Worm (Caenorhabditis elegans) whole organism, L4 larva: Measurements from ENCODE around the gene T14G8.4.

Source experiments
- F10B5.3 ChIP-seq: sonication (generic microtip); optimal IDR thresholded peaks from 2 replicates; lab custom pipeline; 2016; ENCODE audit warnings: mild to moderate bottlenecking, missing genetic modification characterization, missing compliant biosample characterization
- F37D6.2 ChIP-seq: sonication (generic microtip); optimal IDR thresholded peaks from 2 replicates; lab custom pipeline; 2016; ENCODE audit warnings: mild to moderate bottlenecking, missing genetic modification characterization, missing compliant biosample characterization
- Y48G9A.11 ChIP-seq: fragments of 200-800 bp; sonication (Bioruptor generic); IDR thresholded peaks from 2 replicates; pipeline ENCODE4 v1.3.6; 2022; ENCODE audit warnings: missing genetic modification reagents, missing genetic modification characterization, missing compliant biosample characterization
- aha-1 ChIP-seq: fragments of 150-350 bp; peaks from one replicate; lab custom pipeline; 2014; ENCODE audit warnings: missing biosample characterization, missing genetic modification characterization
- aly-2 ChIP-seq: sonication (generic microtip); optimal IDR thresholded peaks from 2 replicates; lab custom pipeline; 2018; ENCODE audit warnings: missing biosample characterization, missing genetic modification characterization
- attf-4 ChIP-seq: sonication (generic microtip); optimal IDR thresholded peaks from 3 replicates; lab custom pipeline; 2017; ENCODE audit warnings: missing biosample characterization, missing genetic modification characterization
- ceh-28 ChIP-seq: fragments of 150-350 bp; optimal IDR thresholded peaks from 2 replicates; lab custom pipeline; 2014; ENCODE audit warnings: missing biosample characterization, missing genetic modification reagents, missing genetic modification characterization
- ceh-32 ChIP-seq: sonication (generic microtip); optimal IDR thresholded peaks from 2 replicates; lab custom pipeline; 2016; ENCODE audit warnings: mild to moderate bottlenecking, missing genetic modification characterization, missing compliant biosample characterization; ENCODE audit not compliant: poor library complexity
- ceh-44 ChIP-seq: fragments of 200-800 bp; sonication (Bioruptor generic); IDR thresholded peaks from 2 replicates; pipeline ENCODE4 v1.3.6; 2022; ENCODE audit warnings: missing genetic modification reagents, missing genetic modification characterization, missing compliant biosample characterization
- ceh-62 ChIP-seq: sonication (generic microtip); optimal IDR thresholded peaks from 2 replicates; lab custom pipeline; 2017; ENCODE audit warnings: missing biosample characterization, missing genetic modification characterization
- ceh-82 ChIP-seq: sonication (generic microtip); optimal IDR thresholded peaks from 2 replicates; lab custom pipeline; 2017; ENCODE audit warnings: missing biosample characterization, missing genetic modification characterization
- daf-12 ChIP-seq: fragments of 150-350 bp; optimal IDR thresholded peaks from 2 replicates; lab custom pipeline; 2014; ENCODE audit warnings: missing biosample characterization, missing genetic modification reagents, missing genetic modification characterization
- daf-16 ChIP-seq, 3 experiments: sonication (generic microtip); optimal IDR thresholded peaks; 2 replicates each; lab custom pipeline; 2016 to 2017; ENCODE audit warnings: missing genetic modification characterization in 3 of 3, missing genetic modification reagents in 3 of 3, mild to moderate bottlenecking in 2 of 3, missing compliant biosample characterization in 2 of 3, missing biosample characterization in 1 of 3, moderate library complexity in 1 of 3
- daf-19 ChIP-seq: fragments of 200-800 bp; sonication (Bioruptor generic); conservative IDR thresholded peaks from 2 replicates; pipeline ENCODE4 v1.3.6; 2022; ENCODE audit warnings: missing genetic modification characterization, missing compliant biosample characterization
- dmd-6 ChIP-seq: fragments of 200-800 bp; sonication (Bioruptor generic); IDR thresholded peaks from 2 replicates; pipeline ENCODE4 v1.3.6; 2022; ENCODE audit warnings: missing genetic modification reagents, missing genetic modification characterization, missing compliant biosample characterization
- dmd-8 ChIP-seq: fragments of 200-800 bp; sonication (Bioruptor generic); IDR thresholded peaks from 2 replicates; pipeline ENCODE4 v1.3.6; 2022; ENCODE audit warnings: missing genetic modification characterization, missing compliant biosample characterization
- dmd-9 ChIP-seq: fragments of 200-800 bp; sonication (Bioruptor generic); IDR thresholded peaks from 2 replicates; pipeline ENCODE4 v1.3.6; 2022; ENCODE audit warnings: missing genetic modification reagents, missing genetic modification characterization, missing compliant biosample characterization
- dpl-1 ChIP-seq: fragments of 150-350 bp; optimal IDR thresholded peaks from 2 replicates; lab custom pipeline; 2014; ENCODE audit warnings: missing biosample characterization, missing genetic modification reagents, missing genetic modification characterization
- egl-43 ChIP-seq: fragments of 200-800 bp; sonication (Bioruptor generic); IDR thresholded peaks from 2 replicates; pipeline ENCODE4 v1.3.6; 2022; ENCODE audit warnings: missing genetic modification reagents, missing genetic modification characterization, missing compliant biosample characterization
- fos-1 ChIP-seq: fragments of 150-350 bp; optimal IDR thresholded peaks from 2 replicates; lab custom pipeline; 2014; ENCODE audit warnings: missing biosample characterization, missing genetic modification characterization
- gei-8 ChIP-seq: fragments of 200-800 bp; sonication (Bioruptor generic); optimal IDR thresholded peaks from 2 replicates; lab custom pipeline; 2018; ENCODE audit warnings: mild to moderate bottlenecking, missing genetic modification characterization, missing compliant biosample characterization
- hlh-30 ChIP-seq: sonication (generic microtip); optimal IDR thresholded peaks from 2 replicates; lab custom pipeline; 2017; ENCODE audit warnings: antibody characterized with exemption, mild to moderate bottlenecking, missing genetic modification characterization, missing compliant biosample characterization; ENCODE audit not compliant: insufficient read depth
- hmg-1.1 ChIP-seq: fragments of 200-800 bp; sonication (Bioruptor generic); IDR thresholded peaks from 2 replicates; pipeline ENCODE4 v1.3.6; 2022; ENCODE audit warnings: missing genetic modification reagents, missing genetic modification characterization, missing compliant biosample characterization
- lin-1 ChIP-seq: fragments of 200-800 bp; sonication (Bioruptor generic); IDR thresholded peaks from 2 replicates; pipeline ENCODE4 v1.3.6; 2022; ENCODE audit warnings: missing genetic modification reagents, missing genetic modification characterization, missing compliant biosample characterization
- lin-13 ChIP-seq: fragments of 150-350 bp; optimal IDR thresholded peaks from 2 replicates; lab custom pipeline; 2014; ENCODE audit warnings: missing biosample characterization, missing genetic modification reagents, missing genetic modification characterization
- lin-38 ChIP-seq: fragments of 200-800 bp; sonication (Bioruptor generic); IDR thresholded peaks from 2 replicates; pipeline ENCODE4 v1.3.6; 2022; ENCODE audit warnings: missing genetic modification reagents, missing genetic modification characterization, missing compliant biosample characterization
- lsy-2 ChIP-seq, 2 experiments: fragments of 150-350 bp in 1 of 2; sonication (generic microtip) in 1 of 2; optimal IDR thresholded peaks; 2 replicates each; lab custom pipeline; 2014 to 2017; ENCODE audit warnings: missing biosample characterization in 2 of 2, missing genetic modification characterization in 2 of 2
- madf-9 ChIP-seq: fragments of 200-800 bp; sonication (Bioruptor generic); conservative IDR thresholded peaks from 2 replicates; pipeline ENCODE4 v1.3.6; 2022; ENCODE audit warnings: missing genetic modification reagents, missing genetic modification characterization, missing compliant biosample characterization
- mdl-1 ChIP-seq, 2 experiments: fragments of 150-350 bp in 1 of 2; sonication (generic microtip) in 1 of 2; optimal IDR thresholded peaks; 2 replicates each; lab custom pipeline; 2014 to 2017; ENCODE audit warnings: missing biosample characterization in 2 of 2, missing genetic modification characterization in 2 of 2
- mdt-29 ChIP-seq: fragments of 200-800 bp; sonication (Bioruptor generic); IDR thresholded peaks from 2 replicates; pipeline ENCODE4 v1.3.6; 2022; ENCODE audit warnings: missing genetic modification reagents, missing genetic modification characterization, missing compliant biosample characterization
- mep-1 ChIP-seq: fragments of 150-350 bp; sonication (generic microtip); optimal IDR thresholded peaks from 3 replicates; lab custom pipeline; 2014; ENCODE audit warnings: missing biosample characterization, missing genetic modification characterization
- mes-2 ChIP-seq: sonication (generic microtip); optimal IDR thresholded peaks from 2 replicates; lab custom pipeline; 2016; ENCODE audit warnings: missing genotype, mild to moderate bottlenecking, missing genetic modification characterization, missing compliant biosample characterization; ENCODE audit not compliant: poor library complexity, severe bottlenecking
- mxl-2 ChIP-seq: fragments of 200-800 bp; sonication (Bioruptor generic); conservative IDR thresholded peaks from 2 replicates; pipeline ENCODE4 v1.3.6; 2022; ENCODE audit warnings: missing genetic modification reagents, missing genetic modification characterization, missing compliant biosample characterization
- nhr-10 ChIP-seq: fragments of 150-350 bp; optimal IDR thresholded peaks from 2 replicates; lab custom pipeline; 2014; ENCODE audit warnings: missing biosample characterization, missing genetic modification characterization
- nhr-28 ChIP-seq: fragments of 150-350 bp; optimal IDR thresholded peaks from 2 replicates; lab custom pipeline; 2014; ENCODE audit warnings: missing biosample characterization, missing genetic modification characterization
- nhr-76 ChIP-seq: fragments of 150-350 bp; optimal IDR thresholded peaks from 2 replicates; lab custom pipeline; 2014; ENCODE audit warnings: missing biosample characterization, missing genetic modification characterization
- nhr-77 ChIP-seq: fragments of 150-350 bp; optimal IDR thresholded peaks from 2 replicates; lab custom pipeline; 2014; ENCODE audit warnings: missing biosample characterization, missing genetic modification characterization
- pha-4 ChIP-seq, 2 experiments: fragments of 150-350 bp in 1 of 2; fragments of 200-800 bp in 1 of 2; sonication (Bioruptor generic) in 1 of 2; IDR thresholded peaks in 1 of 2; optimal IDR thresholded peaks in 1 of 2; 2 replicates each; pipeline versions ENCODE4 v1.3.6 to Lab custom; 2014 to 2022; ENCODE audit warnings: missing genetic modification characterization in 2 of 2, missing genetic modification reagents in 2 of 2, missing biosample characterization in 1 of 2, missing compliant biosample characterization in 1 of 2
- saeg-2 ChIP-seq: fragments of 200-800 bp; sonication (Bioruptor generic); IDR thresholded peaks from 2 replicates; pipeline ENCODE4 v1.3.6; 2022; ENCODE audit warnings: missing genetic modification reagents, missing genetic modification characterization, missing compliant biosample characterization
- snpc-4 ChIP-seq: fragments of 150-350 bp; optimal IDR thresholded peaks from 2 replicates; lab custom pipeline; 2014; ENCODE audit warnings: missing biosample characterization, missing genetic modification characterization
- tra-1 ChIP-seq: fragments of 200-800 bp; sonication (Bioruptor generic); IDR thresholded peaks from 2 replicates; pipeline ENCODE4 v1.3.6; 2022; ENCODE audit warnings: missing genetic modification reagents, missing genetic modification characterization, missing compliant biosample characterization
- unc-39 ChIP-seq: sonication (generic microtip); optimal IDR thresholded peaks from 2 replicates; lab custom pipeline; 2017; ENCODE audit warnings: missing biosample characterization, missing genetic modification characterization
- vab-7 ChIP-seq: fragments of 200-800 bp; sonication (Bioruptor generic); IDR thresholded peaks from 2 replicates; pipeline ENCODE4 v1.3.6; 2022; ENCODE audit warnings: missing genetic modification reagents, missing genetic modification characterization, missing compliant biosample characterization
- zfp-2 ChIP-seq: sonication (generic microtip); optimal IDR thresholded peaks from 2 replicates; lab custom pipeline; 2016; ENCODE audit warnings: mild to moderate bottlenecking, missing genetic modification characterization, missing compliant biosample characterization
- ztf-11 ChIP-seq: fragments of 150-350 bp; optimal IDR thresholded peaks from 2 replicates; lab custom pipeline; 2014; ENCODE audit warnings: missing biosample characterization, missing genetic modification characterization

T14G8.4 gene

ce11 chrX:12899140-12899888 lies 35.6 kb upstream of the T14G8.4 start:
- TF ChIP-seq aha-1 (tag; lab: Kevin White, UChicago) (peak; percentile 52), hlh-30 (tag; lab: Kevin White, UChicago) (no peak), pha-4 (GFP tag; IDR thresholded peaks at IDR 0.05; lab: Robert Waterston, UW) (no peak), pha-4 (tag; optimal IDR thresholded peaks at IDR 0.05; lab: Kevin White, UChicago) (no peak), nhr-28 (tag; lab: Kevin White, UChicago) (peak; percentile 93), ceh-62 (tag; lab: Kevin White, UChicago) (no peak), lsy-2 (tag; optimal IDR thresholded peaks at IDR 0.05; lab: Kevin White, UChicago) (peak in 1 of 2 experiments; percentile 8), F10B5.3 (tag; lab: Kevin White, UChicago) (no peak), ceh-28 (tag; lab: Kevin White, UChicago) (no peak), mep-1 (tag; lab: Kevin White, UChicago) (peak; percentile 16), egl-43 (GFP tag; lab: Robert Waterston, UW) (no peak), ztf-11 (tag; lab: Kevin White, UChicago) (no peak), saeg-2 (GFP tag; lab: Robert Waterston, UW) (no peak), lin-13 (no peak)

- TF ChIP-seq nhr-28 (tag; lab: Kevin White, UChicago) (peak; percentile 51), fos-1 (tag; lab: Kevin White, UChicago) (no peak), attf-4 (tag; lab: Kevin White, UChicago) (peak; percentile 32), ceh-32 (tag; lab: Kevin White, UChicago) (peak; percentile 10), mdl-1 (tag; optimal IDR thresholded peaks at IDR 0.05; lab: Kevin White, UChicago) (no peak), Y48G9A.11 (GFP tag; lab: Robert Waterston, UW) (peak; percentile 16; the same call in 1 of the 2 replicates), zfp-2 (no peak), snpc-4 (tag; lab: Kevin White, UChicago) (no peak), lin-38 (GFP tag; lab: Robert Waterston, UW) (peak; percentile 63), nhr-77 (tag; lab: Kevin White, UChicago) (peak; percentile 53), F37D6.2 (tag; lab: Kevin White, UChicago) (peak; percentile 50), ceh-82 (tag; lab: Kevin White, UChicago) (no peak), mxl-2 (peak; percentile 37; the same call in 1 of the 2 replicates), madf-9 (GFP tag; lab: Robert Waterston, UW) (peak; percentile 63), dmd-8 (peak; percentile 72; the same call in 1 of the 2 replicates), hmg-1.1 (GFP tag; lab: Robert Waterston, UW) (peak; percentile 77), pha-4 (GFP tag; IDR thresholded peaks at IDR 0.05; lab: Robert Waterston, UW) (peak; percentile 84), pha-4 (tag; optimal IDR thresholded peaks at IDR 0.05; lab: Kevin White, UChicago) (no peak), unc-39 (no peak), lin-1 (GFP tag; lab: Robert Waterston, UW) (peak; percentile 63), egl-43 (GFP tag; lab: Robert Waterston, UW) (no peak; the same call in 1 of the 2 replicates), dmd-9 (GFP tag; lab: Robert Waterston, UW) (peak; percentile 79), gei-8 (peak; percentile 33), vab-7 (GFP tag; lab: Robert Waterston, UW) (peak; percentile 76), aly-2 (tag; lab: Kevin White, UChicago) (no peak), daf-12 (tag; lab: Kevin White, UChicago) (no peak), mes-2 (peak; percentile 88), nhr-10 (tag; lab: Kevin White, UChicago) (no peak), mdt-29 (GFP tag; lab: Robert Waterston, UW) (no peak), saeg-2 (GFP tag; lab: Robert Waterston, UW) (peak; percentile 86), daf-16 (GFP tag; optimal IDR thresholded peaks at IDR 0.05; lab: Kevin White, UChicago) (peak; percentile 58 to 65), daf-16 (tag; optimal IDR thresholded peaks at IDR 0.05; lab: Kevin White, UChicago) (peak; percentile 45), ceh-44 (GFP tag; lab: Robert Waterston, UW) (peak; percentile 59), tra-1 (peak; percentile 38), dmd-6 (GFP tag; lab: Robert Waterston, UW) (peak; percentile 57), daf-19 (GFP tag; lab: Robert Waterston, UW) (peak; percentile 91), dpl-1 (GFP tag; lab: Kevin White, UChicago) (peak; percentile 22), nhr-76 (tag; lab: Kevin White, UChicago) (no peak)
Measured at ce11 chrX:12889837-12890449, 26.2 kb upstream of the T14G8.4 start.
